Worm (Caenorhabditis elegans): ENCODE data around the gene F26C11.1.

The F26C11.1 gene

DNA sequence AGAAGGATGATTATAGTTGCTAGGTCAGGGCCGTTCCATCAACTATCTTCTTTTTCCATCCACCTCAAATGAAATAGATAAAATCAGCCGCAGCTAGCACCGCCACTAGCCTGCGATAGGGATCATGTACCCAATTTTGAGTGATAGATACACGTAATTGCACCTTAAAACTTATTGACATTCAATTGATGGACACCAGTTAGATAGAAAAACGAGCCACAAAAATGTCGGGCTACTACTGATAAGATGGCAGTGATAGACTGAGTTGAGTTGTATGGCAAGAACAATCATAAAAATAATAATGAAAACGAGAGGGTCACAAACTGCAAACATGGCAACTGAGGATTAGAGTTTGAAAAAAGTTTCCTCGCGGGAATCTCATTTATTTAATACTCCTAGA is 2.7 kb upstream of the F26C11.1 start (continued):
- no peak for TF ChIP-seq Y67H2A.10 (GFP tag; conservative IDR thresholded peaks at IDR 0.05)
- TF ChIP-seq pbrm-1 (GFP tag; IDR thresholded peaks at IDR 0.05), result no peak
- peak; percentile 26 for TF ChIP-seq atf-7 (tag; optimal IDR thresholded peaks at IDR 0.05)
- TF ChIP-seq cebp-2 (GFP tag; IDR thresholded peaks at IDR 0.05), result no peak
- peak; percentile 6 for TF ChIP-seq nhr-90 (tag; optimal IDR thresholded peaks at IDR 0.05)
- no peak for TF ChIP-seq Y53G8AR.9 (GFP tag; conservative IDR thresholded peaks at IDR 0.05)
- no peak for TF ChIP-seq B0336.3 (GFP tag; IDR thresholded peaks at IDR 0.05)
- TF ChIP-seq hsf-1 (GFP tag; IDR thresholded peaks at IDR 0.05), result no peak
- no peak for TF ChIP-seq C17E4.6 (GFP tag; IDR thresholded peaks at IDR 0.05)
- no peak for TF ChIP-seq lir-1 (GFP tag; conservative IDR thresholded peaks at IDR 0.05)
- TF ChIP-seq lin-26 (GFP tag; IDR thresholded peaks at IDR 0.05), result peak; percentile 68; the same call in 1 of the 2 replicates
- no peak for TF ChIP-seq egrh-3 (GFP tag; IDR thresholded peaks at IDR 0.05)
- TF ChIP-seq madf-10 (tag; optimal IDR thresholded peaks at IDR 0.05), result no peak
- peak; percentile 96 to 97 for TF ChIP-seq let-607 (tag; optimal IDR thresholded peaks at IDR 0.05)
- TF ChIP-seq zfh-2 (GFP tag; conservative IDR thresholded peaks at IDR 0.05), result no peak
- no peak for TF ChIP-seq sea-2 (GFP tag; IDR thresholded peaks at IDR 0.05)
- TF ChIP-seq egl-44 (GFP tag; IDR thresholded peaks at IDR 0.05), result peak; percentile 15; the same call in 1 of the 2 replicates
- TF ChIP-seq efl-1 (GFP tag; optimal IDR thresholded peaks at IDR 0.05), result no peak
- TF ChIP-seq bed-2 (GFP tag; IDR thresholded peaks at IDR 0.05), result no peak
- TF ChIP-seq unc-130 (GFP tag; optimal IDR thresholded peaks at IDR 0.05), result no peak
- peak; percentile 33; the same call in 1 of the 2 replicates for TF ChIP-seq madf-6 (GFP tag; IDR thresholded peaks at IDR 0.05)
- peak; percentile 97 for TF ChIP-seq nhr-80 (tag; optimal IDR thresholded peaks at IDR 0.05)
- no peak for TF ChIP-seq athp-1 (tag; optimal IDR thresholded peaks at IDR 0.05)
- TF ChIP-seq lin-40 (tag; optimal IDR thresholded peaks at IDR 0.05), result no peak
- TF ChIP-seq ceh-91 (GFP tag; IDR thresholded peaks at IDR 0.05), result no peak
- no peak for TF ChIP-seq hmg-20 (GFP tag; IDR thresholded peaks at IDR 0.05)
- TF ChIP-seq Y56A3A.18 (GFP tag; IDR thresholded peaks at IDR 0.05), result no peak
- no peak for TF ChIP-seq ztf-6 (GFP tag; IDR thresholded peaks at IDR 0.05)
- no peak for TF ChIP-seq C06A6.2 (GFP tag; conservative IDR thresholded peaks at IDR 0.05)
- no peak for TF ChIP-seq aptf-3 (GFP tag; IDR thresholded peaks at IDR 0.05)
- no peak for TF ChIP-seq attf-3 (GFP tag; conservative IDR thresholded peaks at IDR 0.05)
- TF ChIP-seq ZK185.1 (tag; optimal IDR thresholded peaks at IDR 0.05; ENCODE audit: poor library complexity, severe bottlenecking), result no peak
- TF ChIP-seq ztf-26 (tag; optimal IDR thresholded peaks at IDR 0.05), result no peak
- TF ChIP-seq ztf-22 (GFP tag; optimal IDR thresholded peaks at IDR 0.05), result peak; percentile 55
- TF ChIP-seq hlh-12 (tag; optimal IDR thresholded peaks at IDR 0.05), result no peak
- TF ChIP-seq pha-4 (tag; optimal IDR thresholded peaks at IDR 0.05), result no peak
- TF ChIP-seq rcor-1 (GFP tag; IDR thresholded peaks at IDR 0.05), result no peak
- TF ChIP-seq sptf-2 (GFP tag; optimal IDR thresholded peaks at IDR 0.05), result no peak
- no peak for TF ChIP-seq T07F8.4 (tag; optimal IDR thresholded peaks at IDR 0.05)
- TF ChIP-seq ztf-3 (GFP tag; optimal IDR thresholded peaks at IDR 0.05), result no peak
- TF ChIP-seq F57A8.1 (GFP tag; optimal IDR thresholded peaks at IDR 0.05), result no peak
- peak; percentile 21 for TF ChIP-seq lin-54 (GFP tag; optimal IDR thresholded peaks at IDR 0.05)
- no peak for TF ChIP-seq F33H1.4 (GFP tag; IDR thresholded peaks at IDR 0.05)
- peak; percentile 38; the same call in 1 of the 2 replicates for TF ChIP-seq dox-1 (GFP tag; IDR thresholded peaks at IDR 0.05)
- TF ChIP-seq ekl-4 (GFP tag; IDR thresholded peaks at IDR 0.05), result peak; percentile 13; the same call in 1 of the 2 replicates
- TF ChIP-seq ceh-100 (GFP tag; IDR thresholded peaks at IDR 0.05), result no peak
- no peak for TF ChIP-seq dpff-1 (tag; optimal IDR thresholded peaks at IDR 0.05)
- TF ChIP-seq mxl-1 (tag; optimal IDR thresholded peaks at IDR 0.05), result no peak
- no peak for TF ChIP-seq lin-35 (GFP tag; optimal IDR thresholded peaks at IDR 0.05)
- TF ChIP-seq Y79H2A.3 (GFP tag; conservative IDR thresholded peaks at IDR 0.05), result no peak
